Worm (Caenorhabditis elegans) whole organism, young adult: ENCODE results near the gene tag-191.

Experiments used
- B0336.3 ChIP-seq: fragments of 200-800 bp; sonication (Bioruptor generic); IDR thresholded peaks from 2 replicates; pipeline ENCODE4 v1.3.6; 2022; ENCODE audit warnings: missing genetic modification characterization, missing compliant biosample characterization
- F57A8.1 ChIP-seq: fragments of 200-800 bp; sonication (Bioruptor generic); optimal IDR thresholded peaks from 2 replicates; lab custom pipeline; 2018; ENCODE audit warnings: mild to moderate bottlenecking, missing genetic modification characterization, moderate library complexity, missing compliant biosample characterization
- Y53F4B.3 ChIP-seq: fragments of 200-800 bp; sonication (Bioruptor generic); IDR thresholded peaks from 2 replicates; pipeline ENCODE4 v1.3.6; 2022; ENCODE audit warnings: missing genetic modification reagents, missing genetic modification characterization, missing compliant biosample characterization
- ceh-100 ChIP-seq: fragments of 200-800 bp; sonication (Bioruptor generic); IDR thresholded peaks from 2 replicates; pipeline ENCODE4 v1.3.6; 2022; ENCODE audit warnings: missing genetic modification reagents, missing genetic modification characterization, missing compliant biosample characterization
- dpl-1 ChIP-seq: fragments of 150-350 bp; optimal IDR thresholded peaks from 2 replicates; lab custom pipeline; 2014; ENCODE audit warnings: missing biosample characterization, missing genetic modification reagents, missing genetic modification characterization
- hmg-20 ChIP-seq: fragments of 200-800 bp; sonication (Bioruptor generic); IDR thresholded peaks from 2 replicates; pipeline ENCODE4 v1.3.6; 2022; ENCODE audit warnings: missing genetic modification reagents, missing genetic modification characterization, missing compliant biosample characterization
- lin-26 ChIP-seq: fragments of 200-800 bp; sonication (Bioruptor generic); IDR thresholded peaks from 2 replicates; pipeline ENCODE4 v1.3.6; 2022; ENCODE audit warnings: missing genetic modification reagents, missing genetic modification characterization, missing compliant biosample characterization
- madf-3 ChIP-seq: fragments of 200-800 bp; sonication (Bioruptor generic); IDR thresholded peaks from 2 replicates; pipeline ENCODE4 v1.3.6; 2022; ENCODE audit warnings: missing genetic modification reagents, missing genetic modification characterization, missing compliant biosample characterization
- mes-4 ChIP-seq: sonication (generic microtip); optimal IDR thresholded peaks from 2 replicates; lab custom pipeline; 2016; ENCODE audit warnings: missing genotype, missing genetic modification characterization, missing compliant biosample characterization
- snpc-4 ChIP-seq, 5 experiments: fragments of 150-350 bp in 1 of 5; sonication (generic microtip) in 4 of 5; optimal IDR thresholded peaks; 2 replicates each; lab custom pipeline; 2014 to 2018; ENCODE audit warnings: missing genetic modification characterization in 5 of 5, missing biosample characterization in 3 of 5, antibody characterized with exemption in 2 of 5, mild to moderate bottlenecking in 2 of 5, missing compliant biosample characterization in 2 of 5, missing genotype in 2 of 5, moderate library complexity in 2 of 5, missing genetic modification reagents in 1 of 5
- sptf-2 ChIP-seq: fragments of 200-800 bp; sonication (Bioruptor generic); optimal IDR thresholded peaks from 2 replicates; lab custom pipeline; 2018; ENCODE audit warnings: mild to moderate bottlenecking, missing genetic modification characterization, missing compliant biosample characterization

- TF ChIP-seq madf-3 (no peak), dpl-1 (no peak), ceh-100 (GFP tag; lab: Robert Waterston, UW) (no peak), B0336.3 (no peak), mes-4 (tag; lab: Kevin White, UChicago) (no peak), snpc-4 (GFP tag; optimal IDR thresholded peaks at IDR 0.05; lab: Kevin White, UChicago) (no peak), snpc-4 (tag; optimal IDR thresholded peaks at IDR 0.05; lab: Kevin White, UChicago) (no peak), Y53F4B.3 (GFP tag; lab: Robert Waterston, UW) (no peak), F57A8.1 (GFP tag; lab: Kevin White, UChicago) (no peak), hmg-20 (GFP tag; lab: Robert Waterston, UW) (no peak), sptf-2 (GFP tag; lab: Kevin White, UChicago) (no peak), lin-26 (no peak)
Observed at ce11 chrV:14536274-14536673, at the start of gene tag-191.
